Fruit fly (Drosophila melanogaster) whole organism, embryonic: ENCODE measurements around the gene Kdm3.

Source experiments
- Atf6 ChIP-seq: fragments of 200-800 bp; sonication (Bioruptor generic); IDR thresholded peaks from 2 replicates; pipeline ENCODE4 v1.3.6; 2022; ENCODE audit warnings: missing biosample characterization, missing genetic modification characterization
- C15 ChIP-seq: fragments of 200-800 bp; sonication (Bioruptor generic); IDR thresholded peaks from 3 replicates; pipeline ENCODE4 v1.3.6; 2022; ENCODE audit warnings: missing biosample characterization, missing genetic modification characterization
- CG12071 ChIP-seq: fragments of 200-800 bp; sonication (Bioruptor generic); optimal IDR thresholded peaks from 3 replicates; lab custom pipeline; 2018; ENCODE audit warnings: missing biosample characterization, mild to moderate bottlenecking, missing genetic modification characterization
- CG12104 ChIP-seq: fragments of 200-800 bp; sonication (Bioruptor generic); optimal IDR thresholded peaks from 3 replicates; lab custom pipeline; 2016; ENCODE audit warnings: missing biosample characterization, missing genetic modification characterization
- CG12219 ChIP-seq: fragments of 200-800 bp; sonication (Bioruptor generic); optimal IDR thresholded peaks from 3 replicates; lab custom pipeline; 2018; ENCODE audit warnings: missing biosample characterization, mild to moderate bottlenecking, missing genetic modification characterization
- CG12391 ChIP-seq: fragments of 200-800 bp; sonication (Bioruptor generic); optimal IDR thresholded peaks from 3 replicates; lab custom pipeline; 2018; ENCODE audit warnings: missing biosample characterization, mild to moderate bottlenecking, missing genetic modification characterization, moderate library complexity
- CG13296 ChIP-seq: fragments of 200-800 bp; sonication (Bioruptor generic); optimal IDR thresholded peaks from 3 replicates; lab custom pipeline; 2018; ENCODE audit warnings: missing biosample characterization, mild to moderate bottlenecking, missing genetic modification characterization
- CG14441 ChIP-seq: fragments of 200-800 bp; sonication (Bioruptor generic); IDR thresholded peaks from 2 replicates; pipeline ENCODE4 v1.3.6; 2022; ENCODE audit warnings: missing biosample characterization, missing genetic modification characterization
- CG15479 ChIP-seq: fragments of 200-800 bp; sonication (Bioruptor generic); optimal IDR thresholded peaks from 3 replicates; lab custom pipeline; 2019; ENCODE audit warnings: missing biosample characterization, mild to moderate bottlenecking, missing genetic modification characterization, moderate library complexity
- CG1603 ChIP-seq: fragments of 200-800 bp; sonication (Bioruptor generic); optimal IDR thresholded peaks from 2 replicates; lab custom pipeline; 2019; ENCODE audit warnings: missing biosample characterization, mild to moderate bottlenecking, missing genetic modification characterization, moderate library complexity
- CG16863 ChIP-seq: fragments of 200-800 bp; sonication (Bioruptor generic); optimal IDR thresholded peaks from 3 replicates; lab custom pipeline; 2016; ENCODE audit warnings: missing biosample characterization, missing genetic modification characterization
- CG1832 ChIP-seq: fragments of 200-800 bp; sonication (Bioruptor generic); optimal IDR thresholded peaks from 2 replicates; lab custom pipeline; 2017; ENCODE audit warnings: missing biosample characterization, mild to moderate bottlenecking, missing genetic modification characterization, inconsistent platforms
- CG2199 ChIP-seq: fragments of 200-800 bp; sonication (Bioruptor generic); IDR thresholded peaks from 3 replicates; pipeline ENCODE4 v1.3.6; 2022; ENCODE audit warnings: missing biosample characterization, missing genetic modification characterization
- CG2875 ChIP-seq: fragments of 200-800 bp; sonication (Bioruptor generic); optimal IDR thresholded peaks from 2 replicates; lab custom pipeline; 2017; ENCODE audit warnings: missing biosample characterization, mild to moderate bottlenecking, missing genetic modification characterization, missing genetic modification reagents
- CG30403 ChIP-seq: fragments of 200-800 bp; sonication (Bioruptor generic); optimal IDR thresholded peaks from 3 replicates; lab custom pipeline; 2016; ENCODE audit warnings: missing biosample characterization, missing genetic modification characterization
- CG31224 ChIP-seq: fragments of 200-800 bp; sonication (Bioruptor generic); IDR thresholded peaks from 2 replicates; pipeline ENCODE4 v1.3.6; 2022; ENCODE audit warnings: missing biosample characterization, missing genetic modification characterization
- CG31441 ChIP-seq: fragments of 200-800 bp; sonication (Bioruptor generic); IDR thresholded peaks from 2 replicates; pipeline ENCODE4 v1.3.6; 2022; ENCODE audit warnings: missing biosample characterization, missing genetic modification characterization
- CG34224 ChIP-seq: fragments of 200-800 bp; sonication (Bioruptor generic); IDR thresholded peaks from 3 replicates; pipeline ENCODE4 v1.3.6; 2022; ENCODE audit warnings: missing biosample characterization, missing genetic modification characterization; ENCODE audit not compliant: partially characterized antibody
- CG3726 ChIP-seq: fragments of 200-800 bp; sonication (Bioruptor generic); IDR thresholded peaks from 3 replicates; pipeline ENCODE4, ENCODE4 v1.3.6; 2022; ENCODE audit warnings: missing biosample characterization, missing genetic modification characterization
- CG42726 ChIP-seq: fragments of 200-800 bp; sonication (Bioruptor generic); IDR thresholded peaks from 2 replicates; pipeline ENCODE4 v1.3.6; 2022; ENCODE audit warnings: missing biosample characterization, missing genetic modification characterization; ENCODE audit not compliant: partially characterized antibody
- CG6813 ChIP-seq: fragments of 200-800 bp; sonication (Bioruptor generic); optimal IDR thresholded peaks from 2 replicates; lab custom pipeline; 2017; ENCODE audit warnings: missing biosample characterization, missing genetic modification characterization, mild to moderate bottlenecking, moderate library complexity, missing genetic modification reagents
- CG7987 ChIP-seq: fragments of 200-800 bp; sonication (Bioruptor generic); optimal IDR thresholded peaks from 2 replicates; lab custom pipeline; 2018; ENCODE audit warnings: missing biosample characterization, mild to moderate bottlenecking, missing genetic modification characterization, moderate library complexity
- CG8478 ChIP-seq: fragments of >200 bp; optimal IDR thresholded peaks from 2 replicates; lab custom pipeline; 2018
- CG8765 ChIP-seq: fragments of 200-800 bp; sonication (Bioruptor generic); IDR thresholded peaks from 2 replicates; pipeline ENCODE4 v1.3.6; 2022; ENCODE audit warnings: missing biosample characterization, missing genetic modification characterization
- E2f1 ChIP-seq: fragments of 200-800 bp; sonication (Bioruptor generic); IDR thresholded peaks from 2 replicates; pipeline ENCODE4 v1.3.6; 2022; ENCODE audit warnings: missing biosample characterization, missing genetic modification characterization
- Hr78 ChIP-seq, 2 experiments: fragments of 200-800 bp in 1 of 2; fragments of >200 bp in 1 of 2; sonication (Bioruptor generic) in 1 of 2; optimal IDR thresholded peaks; 2 replicates each; lab custom pipeline; 2017 to 2019; ENCODE audit warnings: missing biosample characterization in 2 of 2, missing genetic modification characterization in 2 of 2, mild to moderate bottlenecking in 1 of 2, moderate library complexity in 1 of 2
- Med ChIP-seq: fragments of 200-800 bp; sonication (Bioruptor generic); peaks from one replicate; lab custom pipeline; 2016; ENCODE audit warnings: missing biosample characterization, missing genetic modification characterization, mild to moderate bottlenecking, inconsistent platforms, moderate library complexity
- Ssrp ChIP-seq: fragments of 200-800 bp; sonication (Bioruptor generic); optimal IDR thresholded peaks from 2 replicates; lab custom pipeline; 2018; ENCODE audit warnings: missing biosample characterization, mild to moderate bottlenecking, missing genetic modification characterization, moderate library complexity
- ab ChIP-seq: fragments of 200-800 bp; sonication (Bioruptor generic); optimal IDR thresholded peaks from 2 replicates; lab custom pipeline; 2016; ENCODE audit warnings: missing biosample characterization, missing genetic modification characterization
- abd-A ChIP-seq: fragments of 200-800 bp; sonication (Bioruptor generic); optimal IDR thresholded peaks from 3 replicates; lab custom pipeline; 2019; ENCODE audit warnings: missing biosample characterization, mild to moderate bottlenecking, missing genetic modification characterization, moderate library complexity
- bbx ChIP-seq: fragments of 200-800 bp; sonication (Bioruptor generic); IDR thresholded peaks from 2 replicates; pipeline ENCODE4 v1.3.6; 2022; ENCODE audit warnings: missing biosample characterization, missing genetic modification characterization; ENCODE audit not compliant: partially characterized antibody
- br ChIP-seq: fragments of >200 bp; optimal IDR thresholded peaks from 2 replicates; lab custom pipeline; 2017
- cg ChIP-seq: fragments of 200-800 bp; sonication (Bioruptor generic); optimal IDR thresholded peaks from 3 replicates; lab custom pipeline; 2019; ENCODE audit warnings: missing biosample characterization, mild to moderate bottlenecking, missing genetic modification characterization, moderate library complexity
- chif ChIP-seq, 2 experiments: fragments of 200-800 bp; sonication (Bioruptor generic); optimal IDR thresholded peaks; 3 replicates each; lab custom pipeline; 2016; ENCODE audit warnings: missing biosample characterization in 2 of 2, missing genetic modification characterization in 2 of 2
- en ChIP-seq: fragments of 200-800 bp; sonication (Bioruptor generic); optimal IDR thresholded peaks from 2 replicates; lab custom pipeline; 2016; ENCODE audit warnings: missing biosample characterization, missing genetic modification characterization
- ewg ChIP-seq: fragments of 200-800 bp; sonication (Bioruptor generic); optimal IDR thresholded peaks from 3 replicates; lab custom pipeline; 2017; ENCODE audit warnings: mild to moderate bottlenecking, missing biosample characterization, missing genetic modification reagents, missing genetic modification characterization
- fd3F ChIP-seq: fragments of 200-800 bp; sonication (Bioruptor generic); optimal IDR thresholded peaks from 2 replicates; lab custom pipeline; 2018; ENCODE audit warnings: missing biosample characterization, mild to moderate bottlenecking, missing genetic modification characterization, moderate library complexity
- hbn ChIP-seq: fragments of 200-800 bp; sonication (Bioruptor generic); IDR thresholded peaks from 2 replicates; pipeline ENCODE4 v1.3.6; 2022; ENCODE audit warnings: missing biosample characterization, missing genetic modification characterization; ENCODE audit not compliant: partially characterized antibody
- hth ChIP-seq: fragments of >200 bp; optimal IDR thresholded peaks from 2 replicates; lab custom pipeline; 2017; ENCODE audit warnings: inconsistent platforms
- lola ChIP-seq, 3 experiments: fragments of >200 bp in 2 of 3; fragments of 200-800 bp in 1 of 3; sonication (Bioruptor generic) in 1 of 3; optimal IDR thresholded peaks; 2 replicates each; lab custom pipeline; 2017 to 2019; ENCODE audit warnings: missing biosample characterization in 3 of 3, missing genetic modification characterization in 3 of 3, mild to moderate bottlenecking in 1 of 3, moderate library complexity in 1 of 3
- nerfin-2 ChIP-seq: fragments of 200-800 bp; sonication (Bioruptor generic); IDR thresholded peaks from 2 replicates; pipeline ENCODE4 v1.3.6; 2022; ENCODE audit warnings: missing biosample characterization, missing genetic modification characterization; ENCODE audit not compliant: partially characterized antibody
- row ChIP-seq: fragments of 200-800 bp; sonication (Bioruptor generic); IDR thresholded peaks from 3 replicates; pipeline ENCODE4 v1.3.6; 2022; ENCODE audit warnings: missing biosample characterization, missing genetic modification characterization
- seq ChIP-seq: fragments of 200-800 bp; sonication (Bioruptor generic); IDR thresholded peaks from 2 replicates; pipeline ENCODE4 v1.3.6; 2022; ENCODE audit warnings: missing biosample characterization, missing genetic modification characterization
- shn ChIP-seq: fragments of 200-800 bp; sonication (Bioruptor generic); optimal IDR thresholded peaks from 3 replicates; lab custom pipeline; 2016; ENCODE audit warnings: missing biosample characterization, missing genetic modification characterization
- so ChIP-seq: fragments of 200-800 bp; sonication (Bioruptor generic); IDR thresholded peaks from 3 replicates; pipeline ENCODE4 v1.3.6; 2022; ENCODE audit warnings: missing biosample characterization, missing genetic modification characterization
- tio ChIP-seq: fragments of 200-800 bp; sonication (Bioruptor generic); optimal IDR thresholded peaks from 2 replicates; lab custom pipeline; 2017; ENCODE audit warnings: missing biosample characterization, missing genetic modification characterization, inconsistent platforms
- trh ChIP-seq: fragments of 200-800 bp; sonication (Bioruptor generic); optimal IDR thresholded peaks from 2 replicates; lab custom pipeline; 2016; ENCODE audit warnings: missing biosample characterization, missing genetic modification characterization
- ttk ChIP-seq: fragments of 200-800 bp; sonication (Bioruptor generic); IDR thresholded peaks from 2 replicates; pipeline ENCODE4 v2.1.2; 2022; ENCODE audit warnings: missing biosample characterization, missing genetic modification characterization
- tx ChIP-seq: fragments of 200-800 bp; sonication (Bioruptor generic); optimal IDR thresholded peaks from 2 replicates; lab custom pipeline; 2016; ENCODE audit warnings: missing biosample characterization, missing genetic modification characterization
- vvl ChIP-seq: fragments of 200-800 bp; sonication (Bioruptor generic); IDR thresholded peaks from 2 replicates; pipeline ENCODE4 v1.3.6; 2022; ENCODE audit warnings: missing biosample characterization, missing genetic modification characterization
- wek ChIP-seq: fragments of 200-800 bp; sonication (Bioruptor generic); optimal IDR thresholded peaks from 3 replicates; lab custom pipeline; 2018; ENCODE audit warnings: missing biosample characterization, mild to moderate bottlenecking, missing genetic modification characterization, moderate library complexity

The Kdm3 gene

DNA sequence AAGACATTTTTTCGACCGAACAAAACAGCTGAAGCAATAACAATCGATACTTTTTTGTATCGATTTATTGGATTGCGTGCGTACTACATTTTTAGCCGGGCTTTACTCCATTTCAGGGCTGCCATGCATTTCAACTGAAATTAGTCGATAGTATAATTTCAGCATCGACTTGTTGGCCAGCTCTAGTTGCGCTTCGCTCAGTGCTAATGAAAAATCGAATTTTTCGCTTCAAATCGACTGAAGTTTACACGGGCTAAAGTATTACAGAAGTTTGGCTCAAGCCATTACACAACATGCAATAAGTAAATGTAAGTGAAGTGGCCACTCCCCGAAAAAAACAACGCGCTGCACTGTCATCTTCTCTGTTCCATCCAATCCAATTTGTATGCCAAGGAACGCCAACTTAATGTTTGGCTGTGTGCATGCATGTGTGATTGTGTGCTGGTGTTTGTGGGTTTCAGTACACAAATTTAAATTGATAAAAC lies at the start of gene Kdm3, which contains the start of the genes mRpL47 and CG8176 (continued):
- TF ChIP-seq CG13296 (GFP tag; lab: Kevin White, UChicago) (no peak), chif (GFP tag; optimal IDR thresholded peaks at IDR 0.05; lab: Kevin White, UChicago) (peak; percentile 53 to 60), Hr78 (GFP tag; optimal IDR thresholded peaks at IDR 0.05; lab: Kevin White, UChicago) (no peak), cg (GFP tag; lab: Kevin White, UChicago) (peak; percentile 96), CG8478 (lab: Kevin White, UChicago) (peak; percentile 54), hbn (GFP tag; lab: Robert Waterston, UW) (no peak), seq (GFP tag; lab: Robert Waterston, UW) (no peak), CG2875 (GFP tag; lab: Kevin White, UChicago) (no peak), CG8765 (GFP tag; lab: Robert Waterston, UW) (no peak), CG2199 (GFP tag; lab: Robert Waterston, UW) (no peak), CG34224 (no peak), hth (no peak), CG42726 (GFP tag; lab: Robert Waterston, UW) (no peak), nerfin-2 (GFP tag; lab: Robert Waterston, UW) (no peak), CG3726 (GFP tag; lab: Robert Waterston, UW) (no peak), wek (no peak), en (GFP tag; lab: Kevin White, UChicago) (peak; percentile 20), CG16863 (GFP tag; lab: Kevin White, UChicago) (peak; percentile 36), ttk (GFP tag; lab: Robert Waterston, UW) (no peak), ewg (GFP tag; lab: Kevin White, UChicago) (peak; percentile 37), lola (GFP tag; optimal IDR thresholded peaks at IDR 0.05; lab: Kevin White, UChicago) (peak in 1 of 3 experiments; percentile 19), so (GFP tag; lab: Robert Waterston, UW) (no peak), CG31224 (GFP tag; lab: Robert Waterston, UW) (no peak), CG12391 (peak; percentile 59), CG15479 (GFP tag; lab: Kevin White, UChicago) (no peak), bbx (GFP tag; lab: Robert Waterston, UW) (no peak), tio (GFP tag; lab: Kevin White, UChicago) (no peak), vvl (GFP tag; lab: Robert Waterston, UW) (no peak), Med (peak; percentile 98), fd3F (GFP tag; lab: Kevin White, UChicago) (no peak), row (no peak), ab (GFP tag; lab: Kevin White, UChicago) (peak; percentile 29), CG14441 (GFP tag; lab: Robert Waterston, UW) (no peak), abd-A (tag; lab: Kevin White, UChicago) (no peak), CG7987 (GFP tag; lab: Kevin White, UChicago) (peak; percentile 76), CG1832 (GFP tag; lab: Kevin White, UChicago) (no peak), CG1603 (tag; lab: Kevin White, UChicago) (peak; percentile 94), CG12071 (GFP tag; lab: Kevin White, UChicago) (no peak), Ssrp (tag; lab: Kevin White, UChicago) (peak; percentile 16), CG30403 (GFP tag; lab: Kevin White, UChicago) (peak; percentile 73), Atf6 (GFP tag; lab: Robert Waterston, UW) (no peak), C15 (GFP tag; lab: Robert Waterston, UW) (no peak), br (lab: Kevin White, UChicago) (no peak), CG31441 (GFP tag; lab: Robert Waterston, UW) (no peak), tx (GFP tag; lab: Kevin White, UChicago) (peak; percentile 70), shn (peak; percentile 79), E2f1 (GFP tag; lab: Robert Waterston, UW) (no peak), trh (GFP tag; lab: Kevin White, UChicago) (no peak), CG12219 (GFP tag; lab: Kevin White, UChicago) (no peak), CG12104 (GFP tag; lab: Kevin White, UChicago) (peak; percentile 25), CG6813 (GFP tag; lab: Kevin White, UChicago) (no peak)
